Fruit fly (Drosophila melanogaster): ENCODE measurements around the gene Rpn2.
A peak's percentile ranks its signal among the peaks of the same experiment; 100 is the strongest.

DNA sequence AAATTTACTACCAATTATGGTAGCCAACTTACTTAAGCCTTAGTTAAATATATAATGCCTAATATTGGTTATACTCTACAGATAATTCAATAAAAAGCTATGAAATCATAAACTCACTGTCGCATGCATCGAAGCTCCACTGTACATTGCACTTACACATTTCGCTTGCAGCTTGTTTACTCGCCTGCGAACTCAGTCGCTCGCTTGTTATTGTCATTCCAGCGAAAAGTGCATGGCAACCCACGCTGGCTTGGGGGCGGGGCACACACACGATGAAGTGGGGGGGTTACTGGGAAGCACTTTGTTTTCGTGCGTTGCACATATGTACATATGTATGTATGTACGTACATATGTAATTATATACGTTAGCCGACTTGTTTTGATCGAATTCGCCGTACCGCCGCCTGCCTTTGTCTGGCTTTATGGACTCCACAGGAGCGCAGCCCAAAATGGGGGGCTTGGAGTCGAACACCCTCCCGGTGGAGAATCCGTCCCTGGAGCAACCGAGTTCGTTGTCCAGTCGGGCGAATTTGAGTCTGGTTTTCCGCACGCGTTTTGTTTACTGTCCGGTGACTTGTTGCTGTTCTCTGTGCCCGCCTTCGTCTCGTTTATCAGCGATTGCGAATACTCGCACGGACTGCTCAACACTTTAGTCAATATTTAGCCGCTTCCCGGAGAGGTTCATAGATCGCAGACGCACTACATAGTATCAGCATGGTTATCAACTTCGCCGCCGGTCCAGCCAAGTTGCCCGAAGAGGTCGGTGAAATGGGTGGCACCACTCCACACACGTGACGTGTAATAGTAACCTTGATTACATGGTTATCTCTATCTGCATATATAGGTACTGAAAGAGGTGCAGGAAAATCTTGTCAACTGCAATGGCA lies 46.7 kb downstream of the Rpn2 start, which contains the start of gene CG11899:
- TF ChIP-seq Myc (optimal IDR thresholded peaks at IDR 0.05) (no peak), brk (GFP tag; optimal IDR thresholded peaks at IDR 0.05) (no peak), rgr (GFP tag; optimal IDR thresholded peaks at IDR 0.05) (peak; percentile 82), psq (GFP tag; optimal IDR thresholded peaks at IDR 0.05) (peak; percentile 96), h (GFP tag; optimal IDR thresholded peaks at IDR 0.05) (peak; percentile 98), dsf (GFP tag; optimal IDR thresholded peaks at IDR 0.05; ENCODE audit: borderline replicate concordance) (no peak), lola (GFP tag; optimal IDR thresholded peaks at IDR 0.05) (no peak)

Measured in whole organism, wandering third instar larva.